Comparison of ENCODE assay signal across 1 fruit fly cellular context in the genomic region with DNA sequence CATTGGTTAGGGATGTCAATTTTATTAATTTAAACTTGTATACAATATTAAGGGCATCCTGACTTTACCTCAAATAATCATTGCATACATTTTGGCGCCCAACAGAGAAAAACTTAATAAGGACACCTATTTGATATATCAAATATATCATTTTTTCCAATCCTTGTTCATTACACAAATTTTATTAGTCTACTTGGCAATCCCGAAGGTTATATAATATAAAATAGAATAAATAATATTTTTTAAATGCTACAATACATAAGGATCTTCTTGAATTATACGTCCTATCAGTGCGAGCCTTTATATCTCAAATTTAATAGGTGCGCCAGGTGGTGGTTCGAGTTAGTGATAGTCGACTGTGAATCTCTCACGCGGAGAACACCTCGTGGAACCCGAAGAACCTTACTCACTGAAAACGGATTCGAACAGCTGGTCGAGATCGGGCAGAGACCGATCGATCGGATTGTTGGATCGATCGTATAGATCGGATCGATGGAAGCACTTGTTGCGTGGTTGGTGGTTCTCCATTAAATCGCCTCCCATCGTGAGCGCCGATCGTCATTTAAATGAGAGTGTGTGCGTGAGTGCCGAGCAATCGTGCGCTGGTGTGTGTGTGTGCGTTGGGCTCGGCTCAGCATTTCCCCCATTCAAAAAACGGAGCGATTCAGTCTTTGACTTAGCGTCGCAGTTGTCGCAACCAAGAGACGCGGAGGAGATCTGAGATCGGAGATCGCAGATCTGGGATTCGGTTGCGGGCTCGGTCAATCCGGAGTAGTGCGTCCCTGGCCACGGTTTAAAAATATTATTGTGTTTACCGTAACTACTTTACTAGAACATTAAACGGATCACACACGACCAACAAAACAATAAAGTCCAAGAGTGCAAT.
TF ChIP-seq lines count a peak whose summit lies in the region.

TSS of gene shd (plus strand) at position 667 of the 886 bp plus-strand sequence.

TF ChIP-seq in whole organism, embryonic, 481 proteins besides CTCF, POLR2A, EP300 and RAD21 (continued from another document):
- TF ChIP-seq Hr51 (GFP tag; optimal IDR thresholded peaks at IDR 0.05; lab: Kevin White, UChicago) (peak in 1 of 2 experiments; percentile 35), CG4854 (GFP tag; optimal IDR thresholded peaks at IDR 0.05; lab: Kevin White, UChicago) (no peak), PHDP (tag; optimal IDR thresholded peaks at IDR 0.05; lab: Kevin White, UChicago) (peak; percentile 28), Hmx (GFP tag; optimal IDR thresholded peaks at IDR 0.05; lab: Kevin White, UChicago) (no peak), stc (GFP tag; IDR thresholded peaks at IDR 0.05; lab: Robert Waterston, UW) (no peak), CG7963 (GFP tag; IDR thresholded peaks at IDR 0.05; lab: Robert Waterston, UW; ENCODE audit: partially characterized antibody) (0 out of 3 replicates have a peak, but pooled peaks have one; percentile 9), Jarid2 (GFP tag; optimal IDR thresholded peaks at IDR 0.05; lab: Kevin White, UChicago) (peak; percentile 84), Atf3 (GFP tag; optimal IDR thresholded peaks at IDR 0.05; lab: Kevin White, UChicago) (no peak), CG13624 (GFP tag; optimal IDR thresholded peaks at IDR 0.05; lab: Kevin White, UChicago) (no peak), CG9876 (GFP tag; optimal IDR thresholded peaks at IDR 0.05; lab: Kevin White, UChicago) (no peak), unc-4 (GFP tag; IDR thresholded peaks at IDR 0.05; lab: Robert Waterston, UW; ENCODE audit: partially characterized antibody) (no peak), repo (GFP tag; optimal IDR thresholded peaks at IDR 0.05; lab: Kevin White, UChicago) (no peak), vvl (GFP tag; IDR thresholded peaks at IDR 0.05; lab: Robert Waterston, UW) (no peak), Vsx1 (GFP tag; optimal IDR thresholded peaks at IDR 0.05; lab: Kevin White, UChicago) (peak; percentile 9), cas (GFP tag; IDR thresholded peaks at IDR 0.05; lab: Robert Waterston, UW) (no peak), H2.0 (GFP tag; IDR thresholded peaks at IDR 0.05; lab: Robert Waterston, UW) (no peak), CG14710 (tag; optimal IDR thresholded peaks at IDR 0.05; lab: Kevin White, UChicago) (peak; percentile 46), salm (tag; optimal IDR thresholded peaks at IDR 0.05; lab: Kevin White, UChicago) (no peak), dmrt11E (tag; optimal IDR thresholded peaks at IDR 0.05; lab: Kevin White, UChicago) (peak; percentile 52), ash1 (GFP tag; optimal IDR thresholded peaks at IDR 0.05; lab: Kevin White, UChicago) (no peak), Sry-β (GFP tag; optimal IDR thresholded peaks at IDR 0.05; lab: Kevin White, UChicago) (no peak), CG30020 (tag; optimal IDR thresholded peaks at IDR 0.05; lab: Kevin White, UChicago) (no peak), CG3838 (GFP tag; optimal IDR thresholded peaks at IDR 0.05; lab: Kevin White, UChicago) (no peak), CG9609 (GFP tag; optimal IDR thresholded peaks at IDR 0.05; lab: Kevin White, UChicago) (no peak), Dip3 (GFP tag; optimal IDR thresholded peaks at IDR 0.05; lab: Kevin White, UChicago) (no peak), CG11696 (GFP tag; IDR thresholded peaks at IDR 0.05; lab: Robert Waterston, UW) (no peak), wek (GFP tag; optimal IDR thresholded peaks at IDR 0.05; lab: Kevin White, UChicago) (no peak), CkIIα-i1 (GFP tag; IDR thresholded peaks at IDR 0.05; lab: Robert Waterston, UW) (no peak), CG5245 (GFP tag; optimal IDR thresholded peaks at IDR 0.05; lab: Kevin White, UChicago) (no peak), CG2678 (tag; optimal IDR thresholded peaks at IDR 0.05; lab: Kevin White, UChicago) (peak; percentile 64), CG2129 (GFP tag; IDR thresholded peaks at IDR 0.05; lab: Robert Waterston, UW; ENCODE audit: partially characterized antibody) (no peak), fd64A (GFP tag; optimal IDR thresholded peaks at IDR 0.05; lab: Kevin White, UChicago) (no peak), cato (GFP tag; optimal IDR thresholded peaks at IDR 0.05; lab: Kevin White, UChicago; ENCODE audit: borderline replicate concordance) (no peak), pros (GFP tag; optimal IDR thresholded peaks at IDR 0.05; lab: Kevin White, UChicago) (peak; percentile 39), HLH54F (GFP tag; optimal IDR thresholded peaks at IDR 0.05; lab: Kevin White, UChicago) (no peak), Tbp (GFP tag; optimal IDR thresholded peaks at IDR 0.05; lab: Kevin White, UChicago) (no peak), toy (GFP tag; IDR thresholded peaks at IDR 0.05; lab: Robert Waterston, UW) (no peak), CG42726 (GFP tag; IDR thresholded peaks at IDR 0.05; lab: Robert Waterston, UW; ENCODE audit: partially characterized antibody) (no peak), p53 (GFP tag; optimal IDR thresholded peaks at IDR 0.05; lab: Kevin White, UChicago) (no peak), H15 (GFP tag; IDR thresholded peaks at IDR 0.05; lab: Robert Waterston, UW) (no peak), ftz-f1 (GFP tag; optimal IDR thresholded peaks at IDR 0.05; lab: Kevin White, UChicago) (no peak), sr (GFP tag; IDR thresholded peaks at IDR 0.05; lab: Robert Waterston, UW) (no peak), Dek (tag; optimal IDR thresholded peaks at IDR 0.05; lab: Kevin White, UChicago) (peak; percentile 27), Rfx (GFP tag; IDR thresholded peaks at IDR 0.05; lab: Robert Waterston, UW) (peak; percentile 28; the same call in 1 of the 2 replicates), lmd (GFP tag; IDR thresholded peaks at IDR 0.05; lab: Robert Waterston, UW) (0 out of 2 replicates have a peak, but pooled peaks have one; percentile 9), Ets97D (GFP tag; optimal IDR thresholded peaks at IDR 0.05; lab: Kevin White, UChicago) (no peak), grau (tag; optimal IDR thresholded peaks at IDR 0.05; lab: Kevin White, UChicago) (peak; percentile 92), nerfin-2 (GFP tag; IDR thresholded peaks at IDR 0.05; lab: Robert Waterston, UW; ENCODE audit: partially characterized antibody) (no peak), CG43689 (GFP tag; IDR thresholded peaks at IDR 0.05; lab: Robert Waterston, UW) (no peak), CG13894 (tag; optimal IDR thresholded peaks at IDR 0.05; lab: Kevin White, UChicago) (peak; percentile 67), TFAM (GFP tag; optimal IDR thresholded peaks at IDR 0.05; lab: Kevin White, UChicago) (no peak), CG31441 (GFP tag; IDR thresholded peaks at IDR 0.05; lab: Robert Waterston, UW) (peak; percentile 43; the same call in 1 of the 2 replicates), jing (GFP tag; optimal IDR thresholded peaks at IDR 0.05; lab: Kevin White, UChicago) (no peak), Asciz (GFP tag; optimal IDR thresholded peaks at IDR 0.05; lab: Kevin White, UChicago) (no peak), CG16863 (GFP tag; optimal IDR thresholded peaks at IDR 0.05; lab: Kevin White, UChicago) (no peak), bbx (GFP tag; IDR thresholded peaks at IDR 0.05; lab: Robert Waterston, UW; ENCODE audit: partially characterized antibody) (no peak), fd3F (GFP tag; optimal IDR thresholded peaks at IDR 0.05; lab: Kevin White, UChicago) (peak; percentile 26), CG30431 (GFP tag; optimal IDR thresholded peaks at IDR 0.05; lab: Kevin White, UChicago) (peak; percentile 14), CG13296 (GFP tag; optimal IDR thresholded peaks at IDR 0.05; lab: Kevin White, UChicago) (no peak), CG33557 (GFP tag; optimal IDR thresholded peaks at IDR 0.05; lab: Kevin White, UChicago) (peak; percentile 43), dan (GFP tag; IDR thresholded peaks at IDR 0.05; lab: Robert Waterston, UW) (no peak), cg (GFP tag; optimal IDR thresholded peaks at IDR 0.05; lab: Kevin White, UChicago) (peak; percentile 84), CG1529 (GFP tag; optimal IDR thresholded peaks at IDR 0.05; lab: Kevin White, UChicago) (peak; percentile 8), esg (GFP tag; conservative IDR thresholded peaks at IDR 0.05; lab: Robert Waterston, UW) (no peak), Taf1 (GFP tag; IDR thresholded peaks at IDR 0.05; lab: Robert Waterston, UW) (no peak), CG6689 (GFP tag; IDR thresholded peaks at IDR 0.05; lab: Robert Waterston, UW) (no peak), Pdp1 (GFP tag; optimal IDR thresholded peaks at IDR 0.05; lab: Kevin White, UChicago) (peak in 1 of 2 experiments; percentile 59), hth (optimal IDR thresholded peaks at IDR 0.05; lab: Kevin White, UChicago) (no peak), Sox100B (GFP tag; optimal IDR thresholded peaks at IDR 0.05; lab: Kevin White, UChicago) (peak; percentile 46), CG6654 (GFP tag; optimal IDR thresholded peaks at IDR 0.05; lab: Kevin White, UChicago) (no peak), z (GFP tag; IDR thresholded peaks at IDR 0.05; lab: Robert Waterston, UW) (no peak), CG6854 (GFP tag; optimal IDR thresholded peaks at IDR 0.05; lab: Kevin White, UChicago) (no peak), CG17829 (tag; optimal IDR thresholded peaks at IDR 0.05; lab: Kevin White, UChicago) (peak; percentile 9), mirr (GFP tag; optimal IDR thresholded peaks at IDR 0.05; lab: Kevin White, UChicago) (no peak), CG15696 (tag; optimal IDR thresholded peaks at IDR 0.05; lab: Kevin White, UChicago) (peak; percentile 23), phol (tag; optimal IDR thresholded peaks at IDR 0.05; lab: Kevin White, UChicago) (peak; percentile 30), lbe (GFP tag; optimal IDR thresholded peaks at IDR 0.05; lab: Kevin White, UChicago) (no peak), Mes4 (GFP tag; optimal IDR thresholded peaks at IDR 0.05; lab: Kevin White, UChicago) (no peak), mld (GFP tag; IDR thresholded peaks at IDR 0.05; lab: Robert Waterston, UW; ENCODE audit: partially characterized antibody) (no peak), CG4424 (GFP tag; optimal IDR thresholded peaks at IDR 0.05; lab: Kevin White, UChicago) (peak; percentile 32), sens (GFP tag; lab: Kevin White, UChicago) (peak; percentile 51), CG15011 (GFP tag; optimal IDR thresholded peaks at IDR 0.05; lab: Kevin White, UChicago) (no peak), sima (GFP tag; optimal IDR thresholded peaks at IDR 0.05; lab: Kevin White, UChicago) (no peak), Bteb2 (GFP tag; optimal IDR thresholded peaks at IDR 0.05; lab: Kevin White, UChicago) (no peak), sna (GFP tag; IDR thresholded peaks at IDR 0.05; lab: Robert Waterston, UW; ENCODE audit: partially characterized antibody) (no peak), CG18619 (GFP tag; optimal IDR thresholded peaks at IDR 0.05; lab: Kevin White, UChicago) (peak; percentile 59), CG7987 (GFP tag; optimal IDR thresholded peaks at IDR 0.05; lab: Kevin White, UChicago) (no peak), CG18476 (GFP tag; optimal IDR thresholded peaks at IDR 0.05; lab: Kevin White, UChicago) (no peak), Myb (GFP tag; optimal IDR thresholded peaks at IDR 0.05; lab: Kevin White, UChicago) (no peak), inv (GFP tag; IDR thresholded peaks at IDR 0.05; lab: Robert Waterston, UW; ENCODE audit: partially characterized antibody) (no peak), CHES-1-like (GFP tag; optimal IDR thresholded peaks at IDR 0.05; lab: Kevin White, UChicago) (no peak), CG16813 (GFP tag; IDR thresholded peaks at IDR 0.05; lab: Robert Waterston, UW; ENCODE audit: partially characterized antibody) (no peak), da (GFP tag; optimal IDR thresholded peaks at IDR 0.05; lab: Kevin White, UChicago) (no peak), lov (optimal IDR thresholded peaks at IDR 0.05; lab: Kevin White, UChicago) (no peak), lov (GFP tag; IDR thresholded peaks at IDR 0.05; lab: Robert Waterston, UW) (0 out of 3 replicates have a peak, but pooled peaks have one; percentile 15), HmgZ (tag; optimal IDR thresholded peaks at IDR 0.05; lab: Kevin White, UChicago) (no peak), CG11560 (tag; IDR thresholded peaks at IDR 0.05; lab: Robert Waterston, UW) (no peak), CG8924 (tag; optimal IDR thresholded peaks at IDR 0.05; lab: Kevin White, UChicago) (peak; percentile 45), al (GFP tag; IDR thresholded peaks at IDR 0.05; lab: Robert Waterston, UW) (no peak), nmo (GFP tag; optimal IDR thresholded peaks at IDR 0.05; lab: Kevin White, UChicago) (peak; percentile 40), tup (GFP tag; optimal IDR thresholded peaks at IDR 0.05; lab: Kevin White, UChicago) (no peak), slp2 (GFP tag; optimal IDR thresholded peaks at IDR 0.05; lab: Kevin White, UChicago) (no peak), Nf-YA (GFP tag; IDR thresholded peaks at IDR 0.05; lab: Robert Waterston, UW) (no peak), CG8290 (GFP tag; optimal IDR thresholded peaks at IDR 0.05; lab: Kevin White, UChicago) (peak; percentile 7), CG8290 (tag; optimal IDR thresholded peaks at IDR 0.05; lab: Kevin White, UChicago) (peak; percentile 46 to 84), CG7839 (tag; optimal IDR thresholded peaks at IDR 0.05; lab: Kevin White, UChicago) (peak; percentile 61), shn (GFP tag; optimal IDR thresholded peaks at IDR 0.05; lab: Kevin White, UChicago) (no peak), dimm (GFP tag; IDR thresholded peaks at IDR 0.05; lab: Robert Waterston, UW) (no peak), Sry-δ (GFP tag; optimal IDR thresholded peaks at IDR 0.05; lab: Kevin White, UChicago) (no peak), CG8089 (GFP tag; optimal IDR thresholded peaks at IDR 0.05; lab: Kevin White, UChicago) (no peak), CG17328 (GFP tag; IDR thresholded peaks at IDR 0.05; lab: Robert Waterston, UW) (no peak), CG15514 (GFP tag; optimal IDR thresholded peaks at IDR 0.05; lab: Kevin White, UChicago) (no peak), CG8478 (optimal IDR thresholded peaks at IDR 0.05; lab: Kevin White, UChicago) (no peak), zfh1 (GFP tag; IDR thresholded peaks at IDR 0.05; lab: Robert Waterston, UW) (no peak), CG11398 (GFP tag; optimal IDR thresholded peaks at IDR 0.05; lab: Kevin White, UChicago) (no peak), so (GFP tag; IDR thresholded peaks at IDR 0.05; lab: Robert Waterston, UW) (no peak), CG14014 (GFP tag; IDR thresholded peaks at IDR 0.05; lab: Robert Waterston, UW) (no peak), Hmr (GFP tag; optimal IDR thresholded peaks at IDR 0.05; lab: Kevin White, UChicago) (peak; percentile 16), CG4707 (GFP tag; optimal IDR thresholded peaks at IDR 0.05; lab: Kevin White, UChicago) (no peak), CG11085 (GFP tag; IDR thresholded peaks at IDR 0.05; lab: Robert Waterston, UW) (no peak), NC2α (GFP tag; optimal IDR thresholded peaks at IDR 0.05; lab: Kevin White, UChicago) (no peak), CG9932 (GFP tag; IDR thresholded peaks at IDR 0.05; lab: Robert Waterston, UW) (peak; percentile 17; the same call in 1 of the 2 replicates), usp (GFP tag; optimal IDR thresholded peaks at IDR 0.05; lab: Kevin White, UChicago) (no peak)
